Fruit fly (Drosophila melanogaster) whole organism, prepupa: ENCODE measurements around the gene CCHa2.

ENCODE experiments used
- CG3032 ChIP-seq: fragments of 200-800 bp; optimal IDR thresholded peaks from 2 replicates; lab custom pipeline; 2019; ENCODE audit warnings: missing biosample characterization, mild to moderate bottlenecking, missing genetic modification characterization, moderate library complexity
- CG8319 ChIP-seq: fragments of 200-800 bp; sonication (Bioruptor generic); optimal IDR thresholded peaks from 3 replicates; lab custom pipeline; 2016; ENCODE audit warnings: missing biosample characterization, missing genetic modification characterization
- Eip93F ChIP-seq: fragments of 200-800 bp; sonication (Bioruptor generic); optimal IDR thresholded peaks from 2 replicates; lab custom pipeline; 2016; ENCODE audit warnings: missing biosample characterization, mild to moderate bottlenecking, missing genetic modification characterization
- Hr39 ChIP-seq: fragments of 200-800 bp; sonication (Bioruptor generic); optimal IDR thresholded peaks from 2 replicates; lab custom pipeline; 2016; ENCODE audit warnings: missing biosample characterization, missing genetic modification characterization
- OdsH ChIP-seq: fragments of 200-800 bp; sonication (Bioruptor generic); optimal IDR thresholded peaks from 3 replicates; lab custom pipeline; 2016; ENCODE audit warnings: missing biosample characterization, missing genetic modification characterization
- Sox15 ChIP-seq: fragments of 200-800 bp; sonication (Bioruptor generic); optimal IDR thresholded peaks from 3 replicates; lab custom pipeline; 2016; ENCODE audit warnings: missing biosample characterization, missing genetic modification characterization
- fd59A ChIP-seq: fragments of 200-800 bp; sonication (Bioruptor generic); optimal IDR thresholded peaks from 2 replicates; lab custom pipeline; 2017; ENCODE audit warnings: missing biosample characterization, mild to moderate bottlenecking, missing genetic modification characterization, missing genetic modification reagents
- fd85E ChIP-seq: fragments of 200-800 bp; sonication (Bioruptor generic); optimal IDR thresholded peaks from 3 replicates; lab custom pipeline; 2016; ENCODE audit warnings: missing biosample characterization, missing genetic modification characterization
- pdm3 ChIP-seq: fragments of 200-800 bp; sonication (Bioruptor generic); optimal IDR thresholded peaks from 3 replicates; lab custom pipeline; 2016; ENCODE audit warnings: missing biosample characterization, missing genetic modification characterization
- topi ChIP-seq: fragments of 200-800 bp; sonication (Bioruptor generic); optimal IDR thresholded peaks from 3 replicates; lab custom pipeline; 2016; ENCODE audit warnings: missing biosample characterization, missing genetic modification characterization

dm6 chr3R:13417067-13417595, 22.1 kb upstream of the CCHa2 start:
- no peak for TF ChIP-seq topi (GFP tag; lab: Kevin White, UChicago)
- TF ChIP-seq Hr39 (GFP tag; lab: Kevin White, UChicago) = no peak
- TF ChIP-seq Sox15 (GFP tag; lab: Kevin White, UChicago) = no peak
- no peak for TF ChIP-seq Eip93F
- no peak for TF ChIP-seq fd59A (GFP tag; lab: Kevin White, UChicago)
- no peak for TF ChIP-seq pdm3 (GFP tag; lab: Kevin White, UChicago)
- no peak for TF ChIP-seq CG8319 (GFP tag; lab: Kevin White, UChicago)
- TF ChIP-seq CG3032 (tag; lab: Kevin White, UChicago) = no peak
- no peak for TF ChIP-seq OdsH (GFP tag; lab: Kevin White, UChicago)
- no peak for TF ChIP-seq fd85E (GFP tag; lab: Kevin White, UChicago)
